Fruit fly (Drosophila melanogaster) whole organism, prepupa: ENCODE measurements around the gene Lsp1alpha.

Experiments
- CG10669 ChIP-seq: fragments of 200-800 bp; sonication (Bioruptor generic); optimal IDR thresholded peaks from 3 replicates; lab custom pipeline; 2018; ENCODE audit warnings: missing biosample characterization, mild to moderate bottlenecking, missing genetic modification characterization, moderate library complexity
- CG11762 ChIP-seq: fragments of 200-800 bp; sonication (Bioruptor generic); optimal IDR thresholded peaks from 3 replicates; lab custom pipeline; 2016; ENCODE audit warnings: missing biosample characterization, missing genetic modification characterization; ENCODE audit not compliant: insufficient read depth
- CG11902 ChIP-seq: fragments of 200-800 bp; sonication (Bioruptor generic); optimal IDR thresholded peaks from 3 replicates; lab custom pipeline; 2016; ENCODE audit warnings: missing biosample characterization, missing genetic modification characterization
- CG16779 ChIP-seq: fragments of 200-800 bp; sonication (Bioruptor generic); optimal IDR thresholded peaks from 3 replicates; lab custom pipeline; 2017; ENCODE audit warnings: missing biosample characterization, mild to moderate bottlenecking, missing genetic modification characterization
- CG32006 ChIP-seq: fragments of 200-800 bp; sonication (Bioruptor generic); optimal IDR thresholded peaks from 3 replicates; lab custom pipeline; 2017; ENCODE audit warnings: missing biosample characterization, mild to moderate bottlenecking, missing genetic modification characterization
- CG34406 ChIP-seq: fragments of 200-800 bp; sonication (Bioruptor generic); optimal IDR thresholded peaks from 3 replicates; lab custom pipeline; 2016; ENCODE audit warnings: missing biosample characterization, missing genetic modification characterization
- CG4318 ChIP-seq: fragments of 200-800 bp; sonication (Bioruptor generic); optimal IDR thresholded peaks from 3 replicates; lab custom pipeline; 2017; ENCODE audit warnings: missing biosample characterization, mild to moderate bottlenecking, missing genetic modification characterization
- CG6276 ChIP-seq: fragments of 200-800 bp; sonication (Bioruptor generic); optimal IDR thresholded peaks from 2 replicates; lab custom pipeline; 2017; ENCODE audit warnings: missing biosample characterization, mild to moderate bottlenecking, missing genetic modification characterization
- CG6792 ChIP-seq: fragments of 200-800 bp; sonication (Bioruptor generic); optimal IDR thresholded peaks from 3 replicates; lab custom pipeline; 2016; ENCODE audit warnings: missing biosample characterization, missing genetic modification characterization
- CG7368 ChIP-seq: fragments of 200-800 bp; sonication (Bioruptor generic); optimal IDR thresholded peaks from 3 replicates; lab custom pipeline; 2016; ENCODE audit warnings: missing biosample characterization, missing genetic modification characterization
- CG8119 ChIP-seq: fragments of 200-800 bp; sonication (Bioruptor generic); IDR thresholded peaks from 3 replicates; pipeline ENCODE4 v1.3.6; 2022; ENCODE audit warnings: missing biosample characterization, missing genetic modification characterization
- CG8319 ChIP-seq: fragments of 200-800 bp; sonication (Bioruptor generic); optimal IDR thresholded peaks from 3 replicates; lab custom pipeline; 2016; ENCODE audit warnings: missing biosample characterization, missing genetic modification characterization
- CG9139 ChIP-seq: fragments of 200-800 bp; sonication (Bioruptor generic); optimal IDR thresholded peaks from 3 replicates; lab custom pipeline; 2017; ENCODE audit warnings: missing biosample characterization, mild to moderate bottlenecking, missing genetic modification characterization
- Eip75B ChIP-seq: fragments of 200-800 bp; sonication (Bioruptor generic); optimal IDR thresholded peaks from 3 replicates; lab custom pipeline; 2016; ENCODE audit warnings: missing biosample characterization, missing genetic modification characterization
- Eip78C ChIP-seq: fragments of 200-800 bp; sonication (Bioruptor generic); peaks from one replicate; lab custom pipeline; 2016; ENCODE audit warnings: missing biosample characterization, missing genetic modification characterization
- Ets21C ChIP-seq: fragments of 200-800 bp; sonication (Bioruptor generic); optimal IDR thresholded peaks from 3 replicates; lab custom pipeline; 2016; ENCODE audit warnings: missing biosample characterization, missing genetic modification characterization
- Hr38 ChIP-seq: sonication (Bioruptor generic); optimal IDR thresholded peaks from 2 replicates; lab custom pipeline; 2016; ENCODE audit warnings: missing biosample characterization, missing genetic modification characterization
- Hr39 ChIP-seq: fragments of 200-800 bp; sonication (Bioruptor generic); optimal IDR thresholded peaks from 2 replicates; lab custom pipeline; 2016; ENCODE audit warnings: missing biosample characterization, missing genetic modification characterization
- Met ChIP-seq: fragments of 200-800 bp; sonication (Bioruptor generic); optimal IDR thresholded peaks from 3 replicates; lab custom pipeline; 2016; ENCODE audit warnings: missing biosample characterization, missing genetic modification characterization
- Sox102F ChIP-seq: fragments of 200-800 bp; sonication (Bioruptor generic); optimal IDR thresholded peaks from 2 replicates; lab custom pipeline; 2016; ENCODE audit warnings: missing biosample characterization, mild to moderate bottlenecking, missing genetic modification characterization
- Sox15 ChIP-seq: fragments of 200-800 bp; sonication (Bioruptor generic); optimal IDR thresholded peaks from 3 replicates; lab custom pipeline; 2016; ENCODE audit warnings: missing biosample characterization, missing genetic modification characterization
- acj6 ChIP-seq: fragments of 200-800 bp; sonication (Bioruptor generic); optimal IDR thresholded peaks from 3 replicates; lab custom pipeline; 2016; ENCODE audit warnings: missing biosample characterization, missing genetic modification characterization
- cyc ChIP-seq: fragments of 200-800 bp; sonication (Bioruptor generic); optimal IDR thresholded peaks from 3 replicates; lab custom pipeline; 2016; ENCODE audit warnings: missing biosample characterization, missing genetic modification characterization
- eg ChIP-seq: fragments of 200-800 bp; sonication (Bioruptor generic); IDR thresholded peaks from 3 replicates; pipeline ENCODE4 v1.3.6; 2022; ENCODE audit warnings: missing biosample characterization, missing genetic modification characterization
- fkh ChIP-seq: fragments of 200-800 bp; sonication (Bioruptor generic); optimal IDR thresholded peaks from 3 replicates; lab custom pipeline; 2017; ENCODE audit warnings: missing biosample characterization, mild to moderate bottlenecking, missing genetic modification characterization, moderate library complexity
- lz ChIP-seq: fragments of 200-800 bp; sonication (Bioruptor generic); optimal IDR thresholded peaks from 3 replicates; lab custom pipeline; 2016; ENCODE audit warnings: missing biosample characterization, missing genetic modification characterization
- net ChIP-seq: fragments of 200-800 bp; sonication (Bioruptor generic); optimal IDR thresholded peaks from 3 replicates; lab custom pipeline; 2016; ENCODE audit warnings: missing biosample characterization, missing genetic modification characterization
- salr ChIP-seq, 2 experiments: fragments of 200-800 bp; sonication (Bioruptor generic); optimal IDR thresholded peaks; 3 replicates each; lab custom pipeline; 2016 to 2018; ENCODE audit warnings: missing biosample characterization in 2 of 2, missing genetic modification characterization in 2 of 2, mild to moderate bottlenecking in 1 of 2
- spab ChIP-seq: fragments of 200-800 bp; sonication (Bioruptor generic); optimal IDR thresholded peaks from 2 replicates; lab custom pipeline; 2017; ENCODE audit warnings: missing biosample characterization, mild to moderate bottlenecking, missing genetic modification characterization, missing genetic modification reagents
- svp ChIP-seq: fragments of 200-800 bp; sonication (Bioruptor generic); peaks from one replicate; lab custom pipeline; 2016; ENCODE audit warnings: missing biosample characterization, missing genetic modification characterization
- topi ChIP-seq: fragments of 200-800 bp; sonication (Bioruptor generic); optimal IDR thresholded peaks from 3 replicates; lab custom pipeline; 2016; ENCODE audit warnings: missing biosample characterization, missing genetic modification characterization
- vri ChIP-seq: fragments of 200-800 bp; sonication (Bioruptor generic); optimal IDR thresholded peaks from 3 replicates; lab custom pipeline; 2016; ENCODE audit warnings: missing biosample characterization, mild to moderate bottlenecking, missing genetic modification characterization

The Lsp1alpha gene

dm6 chrX:12533560-12533959 lies 43.5 kb downstream of the Lsp1alpha start (continued):
- TF ChIP-seq cyc: peak; percentile 21
- TF ChIP-seq CG6792 (GFP tag; lab: Kevin White, UChicago): peak; percentile 19
- TF ChIP-seq topi (GFP tag; lab: Kevin White, UChicago): peak; percentile 28
- no peak for TF ChIP-seq lz (GFP tag; lab: Kevin White, UChicago)
- peak; percentile 60 for TF ChIP-seq svp (GFP tag; lab: Kevin White, UChicago)
- TF ChIP-seq CG10669 (GFP tag; lab: Kevin White, UChicago): peak; percentile 24
- TF ChIP-seq Eip75B (GFP tag; lab: Kevin White, UChicago): peak; percentile 22
- no peak for TF ChIP-seq fkh (GFP tag; lab: Kevin White, UChicago)
- no peak for TF ChIP-seq acj6 (GFP tag; lab: Kevin White, UChicago)
- TF ChIP-seq CG6276 (GFP tag; lab: Kevin White, UChicago): no peak
- no peak for TF ChIP-seq CG8119
- no peak for TF ChIP-seq Hr38
- TF ChIP-seq CG7368 (GFP tag; lab: Kevin White, UChicago): no peak
- peak; percentile 4 for TF ChIP-seq Sox102F (GFP tag; lab: Kevin White, UChicago)
- no peak for TF ChIP-seq CG9139 (GFP tag; lab: Kevin White, UChicago)
- TF ChIP-seq vri (GFP tag; lab: Kevin White, UChicago): no peak
- TF ChIP-seq CG11762 (GFP tag; lab: Kevin White, UChicago): no peak
- TF ChIP-seq Ets21C: no peak
- TF ChIP-seq Met: peak; percentile 38
- no peak for TF ChIP-seq Sox15
- TF ChIP-seq salr (GFP tag; optimal IDR thresholded peaks at IDR 0.05; lab: Kevin White, UChicago): no peak
- TF ChIP-seq Hr39: peak; percentile 34

DNA sequence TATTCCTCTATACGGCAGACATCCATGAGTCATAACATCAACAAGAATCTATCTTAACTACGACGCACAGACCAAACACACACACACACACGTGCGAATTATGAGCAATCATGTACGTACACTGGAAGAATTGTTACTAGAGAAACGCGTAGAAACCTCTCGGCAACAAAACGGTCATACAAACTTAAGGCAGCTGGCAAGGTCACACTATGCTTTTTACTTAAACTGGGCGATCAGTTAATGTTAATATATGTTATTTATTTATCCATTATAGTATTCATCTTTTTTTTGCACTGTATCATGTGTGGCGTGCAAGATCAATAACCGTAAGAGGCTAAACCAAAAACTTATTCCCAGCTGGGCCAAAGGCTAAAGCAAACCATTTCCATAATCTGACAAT lies 49.1 kb downstream of the Lsp1alpha start:
- TF ChIP-seq CG34406 (GFP tag; lab: Kevin White, UChicago): no peak
- no peak for TF ChIP-seq CG16779 (tag; lab: Kevin White, UChicago)
- TF ChIP-seq Eip78C (GFP tag; lab: Kevin White, UChicago): peak; percentile 15

dm6 chrX:12540770-12541169 lies 50.7 kb downstream of the Lsp1alpha start:
- no peak for TF ChIP-seq CG8319 (GFP tag; lab: Kevin White, UChicago)
- no peak for TF ChIP-seq spab
- no peak for TF ChIP-seq Sox15
- TF ChIP-seq Eip75B (GFP tag; lab: Kevin White, UChicago): no peak
- TF ChIP-seq Hr38: no peak
- TF ChIP-seq lz (GFP tag; lab: Kevin White, UChicago): no peak
- no peak for TF ChIP-seq CG11762 (GFP tag; lab: Kevin White, UChicago)
- TF ChIP-seq Met: no peak
- TF ChIP-seq CG32006 (GFP tag; lab: Kevin White, UChicago): no peak
- no peak for TF ChIP-seq Ets21C
- TF ChIP-seq eg: no peak
- no peak for TF ChIP-seq CG11902 (GFP tag; lab: Kevin White, UChicago)
- TF ChIP-seq CG7368 (GFP tag; lab: Kevin White, UChicago): no peak
- no peak for TF ChIP-seq CG4318
- TF ChIP-seq net (GFP tag; lab: Kevin White, UChicago): no peak
- TF ChIP-seq Eip78C (GFP tag; lab: Kevin White, UChicago): no peak
